Fruit fly (Drosophila melanogaster) whole organism, embryonic: ENCODE measurements around the gene CG11791.

Experiments
- Ada2b ChIP-seq: fragments of 200-800 bp; sonication (Bioruptor generic); IDR thresholded peaks from 2 replicates; pipeline ENCODE4 v1.3.6; 2022; ENCODE audit warnings: missing biosample characterization, missing genetic modification characterization
- Blimp-1 ChIP-seq: fragments of 200-800 bp; sonication (Bioruptor generic); optimal IDR thresholded peaks from 3 replicates; lab custom pipeline; 2018; ENCODE audit warnings: missing biosample characterization, missing genetic modification characterization, mild to moderate bottlenecking, moderate library complexity, missing genetic modification reagents
- CG10959 ChIP-seq: fragments of 200-800 bp; sonication (Bioruptor generic); IDR thresholded peaks from 2 replicates; pipeline ENCODE4 v1.3.6; 2022; ENCODE audit warnings: missing biosample characterization, missing genetic modification characterization
- CG11695 ChIP-seq: fragments of 200-800 bp; sonication (Bioruptor generic); IDR thresholded peaks from 3 replicates; pipeline ENCODE4 v1.3.6; 2022; ENCODE audit warnings: missing biosample characterization, missing genetic modification characterization
- CG30020 ChIP-seq: fragments of 200-800 bp; optimal IDR thresholded peaks from 2 replicates; lab custom pipeline; 2019; ENCODE audit warnings: missing biosample characterization, mild to moderate bottlenecking, missing genetic modification characterization, moderate library complexity
- CG31388 ChIP-seq: fragments of 200-800 bp; sonication (Bioruptor generic); optimal IDR thresholded peaks from 2 replicates; lab custom pipeline; 2016; ENCODE audit warnings: missing biosample characterization, missing genetic modification characterization
- CG33213 ChIP-seq: fragments of 200-800 bp; sonication (Bioruptor generic); optimal IDR thresholded peaks from 3 replicates; lab custom pipeline; 2016; ENCODE audit warnings: missing biosample characterization, missing genetic modification characterization
- CG3407 ChIP-seq: fragments of 200-800 bp; sonication (Bioruptor generic); optimal IDR thresholded peaks from 2 replicates; lab custom pipeline; 2018; ENCODE audit warnings: missing biosample characterization, mild to moderate bottlenecking, missing genetic modification characterization
- CG34224 ChIP-seq: fragments of 200-800 bp; sonication (Bioruptor generic); IDR thresholded peaks from 3 replicates; pipeline ENCODE4 v1.3.6; 2022; ENCODE audit warnings: missing biosample characterization, missing genetic modification characterization; ENCODE audit not compliant: partially characterized antibody
- CG4328 ChIP-seq: fragments of 200-800 bp; sonication (Bioruptor generic); optimal IDR thresholded peaks from 3 replicates; lab custom pipeline; 2017; ENCODE audit warnings: missing biosample characterization, missing genetic modification reagents, missing genetic modification characterization
- CG4424 ChIP-seq: fragments of 200-800 bp; sonication (Bioruptor generic); optimal IDR thresholded peaks from 3 replicates; lab custom pipeline; 2016; ENCODE audit warnings: missing biosample characterization, missing genetic modification characterization
- CG7271 ChIP-seq: fragments of 200-800 bp; sonication (Bioruptor generic); optimal IDR thresholded peaks from 2 replicates; lab custom pipeline; 2018; ENCODE audit warnings: missing biosample characterization, mild to moderate bottlenecking, missing genetic modification characterization, moderate library complexity
- CG9797 ChIP-seq: fragments of 200-800 bp; sonication (Bioruptor generic); optimal IDR thresholded peaks from 3 replicates; lab custom pipeline; 2018; ENCODE audit warnings: missing biosample characterization, mild to moderate bottlenecking, missing genetic modification characterization
- Doc2 ChIP-seq: fragments of 200-800 bp; sonication (Bioruptor generic); IDR thresholded peaks from 2 replicates; pipeline ENCODE4 v1.3.6; 2022; ENCODE audit warnings: missing biosample characterization, missing genetic modification characterization
- E2f2 ChIP-seq: fragments of 200-800 bp; sonication (Bioruptor generic); IDR thresholded peaks from 2 replicates; pipeline ENCODE4 v1.3.6; 2022; ENCODE audit warnings: missing biosample characterization, missing genetic modification characterization
- HLH54F ChIP-seq: fragments of 200-800 bp; sonication (Bioruptor generic); optimal IDR thresholded peaks from 3 replicates; lab custom pipeline; 2016; ENCODE audit warnings: missing biosample characterization, missing genetic modification characterization
- Jarid2 ChIP-seq: fragments of 200-800 bp; sonication (Bioruptor generic); optimal IDR thresholded peaks from 3 replicates; lab custom pipeline; 2017; ENCODE audit warnings: mild to moderate bottlenecking, missing biosample characterization, missing genetic modification reagents, missing genetic modification characterization
- Lim3 ChIP-seq: fragments of 200-800 bp; sonication (Bioruptor generic); IDR thresholded peaks from 2 replicates; pipeline ENCODE4 v1.3.6; 2022; ENCODE audit warnings: missing biosample characterization, missing genetic modification characterization
- Lpt ChIP-seq: fragments of >200 bp; optimal IDR thresholded peaks from 2 replicates; lab custom pipeline; 2018; ENCODE audit warnings: missing biosample characterization, missing genetic modification characterization
- Mes4 ChIP-seq: fragments of 200-800 bp; sonication (Bioruptor generic); optimal IDR thresholded peaks from 2 replicates; lab custom pipeline; 2016; ENCODE audit warnings: missing biosample characterization, missing genetic modification characterization
- Myb ChIP-seq: fragments of 200-800 bp; sonication (Bioruptor generic); optimal IDR thresholded peaks from 2 replicates; lab custom pipeline; 2016; ENCODE audit warnings: missing biosample characterization, missing genetic modification characterization
- NC2β ChIP-seq: fragments of 200-800 bp; sonication (Bioruptor generic); optimal IDR thresholded peaks from 2 replicates; lab custom pipeline; 2016; ENCODE audit warnings: missing biosample characterization, missing genetic modification characterization
- Sox100B ChIP-seq: fragments of 200-800 bp; sonication (Bioruptor generic); optimal IDR thresholded peaks from 3 replicates; lab custom pipeline; 2018; ENCODE audit warnings: missing biosample characterization, mild to moderate bottlenecking, missing genetic modification characterization
- abd-A ChIP-seq: fragments of 200-800 bp; sonication (Bioruptor generic); optimal IDR thresholded peaks from 3 replicates; lab custom pipeline; 2019; ENCODE audit warnings: missing biosample characterization, mild to moderate bottlenecking, missing genetic modification characterization, moderate library complexity
- cg ChIP-seq: fragments of 200-800 bp; sonication (Bioruptor generic); optimal IDR thresholded peaks from 3 replicates; lab custom pipeline; 2019; ENCODE audit warnings: missing biosample characterization, mild to moderate bottlenecking, missing genetic modification characterization, moderate library complexity
- gfzf ChIP-seq: fragments of 200-800 bp; sonication (Bioruptor generic); optimal IDR thresholded peaks from 2 replicates; lab custom pipeline; 2016; ENCODE audit warnings: missing biosample characterization, mild to moderate bottlenecking, missing genetic modification characterization, moderate library complexity
- pita ChIP-seq: fragments of 200-800 bp; sonication (Bioruptor generic); optimal IDR thresholded peaks from 2 replicates; lab custom pipeline; 2017; ENCODE audit warnings: missing biosample characterization, mild to moderate bottlenecking, missing genetic modification characterization
- ro ChIP-seq: fragments of 200-800 bp; sonication (Bioruptor generic); IDR thresholded peaks from 2 replicates; pipeline ENCODE4 v1.3.6; 2022; ENCODE audit warnings: missing biosample characterization, missing genetic modification characterization
- trem ChIP-seq: fragments of 200-800 bp; optimal IDR thresholded peaks from 3 replicates; lab custom pipeline; 2019; ENCODE audit warnings: missing biosample characterization, mild to moderate bottlenecking, missing genetic modification characterization, moderate library complexity
- tup ChIP-seq: fragments of 200-800 bp; sonication (Bioruptor generic); optimal IDR thresholded peaks from 2 replicates; lab custom pipeline; 2016; ENCODE audit warnings: missing biosample characterization, mild to moderate bottlenecking, missing genetic modification characterization, moderate library complexity
- yki ChIP-seq: fragments of >200 bp; optimal IDR thresholded peaks from 3 replicates; lab custom pipeline; 2018

The CG11791 gene

DNA sequence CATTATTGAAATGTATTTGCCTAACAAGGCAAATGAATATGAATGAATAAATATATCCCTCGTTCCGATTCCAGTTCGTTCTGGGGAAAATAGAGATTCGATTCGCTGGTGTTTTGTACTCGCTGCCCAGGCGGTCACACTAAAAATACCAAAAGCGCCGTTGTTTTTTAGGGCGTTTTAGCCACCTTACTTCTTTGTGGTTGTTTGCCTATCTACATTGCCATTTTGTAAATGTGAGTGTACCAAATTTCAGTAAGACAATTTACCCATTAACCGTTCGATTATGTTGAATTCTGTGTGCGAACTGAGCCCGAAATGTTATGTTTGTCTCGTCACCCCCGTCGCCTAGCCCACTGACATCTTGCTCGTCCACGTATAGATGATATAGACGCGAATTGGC, 48.1 kb downstream of the CG11791 start, which contains the start of the genes CG33095 and CG33096 (continued):
- TF ChIP-seq NC2β (peak; percentile 0), Jarid2 (GFP tag; lab: Kevin White, UChicago) (peak; percentile 21), tup (GFP tag; lab: Kevin White, UChicago) (no peak), abd-A (tag; lab: Kevin White, UChicago) (no peak), trem (tag; lab: Kevin White, UChicago) (peak; percentile 35), CG10959 (GFP tag; lab: Robert Waterston, UW) (no peak), Myb (GFP tag; lab: Kevin White, UChicago) (no peak), ro (no peak), E2f2 (GFP tag; lab: Robert Waterston, UW) (peak; percentile 21; the same call in 1 of the 2 replicates), Lpt (no peak), gfzf (GFP tag; lab: Kevin White, UChicago) (peak; percentile 96), CG7271 (tag; lab: Kevin White, UChicago) (no peak), CG3407 (GFP tag; lab: Kevin White, UChicago) (no peak), CG30020 (tag; lab: Kevin White, UChicago) (peak; percentile 83), cg (peak; percentile 71), CG9797 (GFP tag; lab: Kevin White, UChicago) (peak; percentile 75), CG11695 (GFP tag; lab: Robert Waterston, UW) (0 out of 3 replicates have a peak, but pooled peaks have one; percentile 10), CG31388 (GFP tag; lab: Kevin White, UChicago) (no peak), Mes4 (GFP tag; lab: Kevin White, UChicago) (no peak), CG33213 (GFP tag; lab: Kevin White, UChicago) (peak; percentile 76), CG4328 (GFP tag; lab: Kevin White, UChicago) (no peak), Blimp-1 (no peak)

dm6 chr3R:25102253-25102652, 52.8 kb downstream of the CG11791 start, which contains the start of gene CG45095:
CG45095 (plus strand) TSS chr3R:25102553.
- TF ChIP-seq yki (lab: Kevin White, UChicago) (no peak), Sox100B (no peak), Doc2 (GFP tag; lab: Robert Waterston, UW) (no peak), CG4424 (no peak), pita (GFP tag; lab: Kevin White, UChicago) (no peak), HLH54F (no peak), Lim3 (no peak), CG34224 (GFP tag; lab: Robert Waterston, UW) (no peak), Ada2b (GFP tag; lab: Robert Waterston, UW) (no peak), CG9797 (GFP tag; lab: Kevin White, UChicago) (no peak)
